Worm (Caenorhabditis elegans) whole organism, L1 larva: Measurements from ENCODE around the gene suex-2.

Experiments used
- C04F5.9 ChIP-seq: sonication (generic microtip); optimal IDR thresholded peaks from 2 replicates; lab custom pipeline; 2016; ENCODE audit warnings: missing genetic modification characterization, missing compliant biosample characterization
- C16A3.4 ChIP-seq: fragments of 150-350 bp; optimal IDR thresholded peaks from 2 replicates; lab custom pipeline; 2014; ENCODE audit warnings: missing biosample characterization, missing genetic modification characterization
- C34B4.2 ChIP-seq: sonication (generic microtip); optimal IDR thresholded peaks from 2 replicates; lab custom pipeline; 2017; ENCODE audit warnings: mild to moderate bottlenecking, missing genetic modification characterization, missing compliant biosample characterization
- aha-1 ChIP-seq: fragments of 150-350 bp; optimal IDR thresholded peaks from 2 replicates; lab custom pipeline; 2014; ENCODE audit warnings: missing biosample characterization, missing genetic modification characterization
- ama-1 ChIP-seq: fragments of 150-350 bp; optimal IDR thresholded peaks from 2 replicates; lab custom pipeline; 2014
- blmp-1 ChIP-seq: fragments of 150-350 bp; optimal IDR thresholded peaks from 2 replicates; lab custom pipeline; 2014; ENCODE audit warnings: missing biosample characterization, missing genetic modification characterization
- ceh-88 ChIP-seq: fragments of 200-800 bp; sonication (Bioruptor generic); IDR thresholded peaks from 2 replicates; pipeline ENCODE4 v1.3.6; 2022; ENCODE audit warnings: missing genetic modification characterization, missing compliant biosample characterization
- ceh-90 ChIP-seq: sonication (generic microtip); optimal IDR thresholded peaks from 2 replicates; lab custom pipeline; 2016; ENCODE audit warnings: missing genetic modification characterization, missing compliant biosample characterization
- ces-1 ChIP-seq: fragments of 150-350 bp; optimal IDR thresholded peaks from 2 replicates; lab custom pipeline; 2014; ENCODE audit warnings: missing biosample characterization, missing genetic modification reagents, missing genetic modification characterization
- dpl-1 ChIP-seq, 3 experiments: fragments of 150-350 bp in 2 of 3; sonication (generic microtip) in 1 of 3; optimal IDR thresholded peaks; 2 replicates each; lab custom pipeline; 2014 to 2017; ENCODE audit warnings: missing biosample characterization in 3 of 3, missing genetic modification characterization in 3 of 3, missing genetic modification reagents in 3 of 3
- dsc-1 ChIP-seq: sonication (generic microtip); optimal IDR thresholded peaks from 2 replicates; lab custom pipeline; 2016; ENCODE audit warnings: mild to moderate bottlenecking, missing genetic modification characterization, missing compliant biosample characterization
- efl-1 ChIP-seq, 4 experiments: fragments of 150-350 bp; optimal IDR thresholded peaks in 3 of 4; peaks in 1 of 4; 1 replicate in 1 of 4; 2 replicates in 3 of 4; lab custom pipeline; 2014; ENCODE audit warnings: missing biosample characterization in 2 of 4, missing genetic modification characterization in 2 of 4, missing genetic modification reagents in 2 of 4
- efl-3 ChIP-seq: fragments of 200-800 bp; sonication (Bioruptor generic); optimal IDR thresholded peaks from 2 replicates; lab custom pipeline; 2018; ENCODE audit warnings: mild to moderate bottlenecking, missing genetic modification characterization, missing compliant biosample characterization
- egl-13 ChIP-seq: sonication (generic microtip); optimal IDR thresholded peaks from 2 replicates; lab custom pipeline; 2016; ENCODE audit warnings: missing genotype, missing genetic modification reagents, missing genetic modification characterization, missing compliant biosample characterization
- egl-27 ChIP-seq, 2 experiments: fragments of 150-350 bp in 1 of 2; sonication (generic microtip); optimal IDR thresholded peaks; 3 replicates each; lab custom pipeline; 2017 to 2018; ENCODE audit warnings: missing biosample characterization in 2 of 2, missing genetic modification characterization in 2 of 2, missing genetic modification reagents in 2 of 2
- elt-3 ChIP-seq, 6 experiments: fragments of 150-350 bp in 1 of 6; sonication (generic microtip); optimal IDR thresholded peaks; 2 replicates each; lab custom pipeline; 2017 to 2018; ENCODE audit warnings: missing biosample characterization in 6 of 6, missing genetic modification characterization in 6 of 6, inconsistent platforms in 1 of 6
- fkh-10 ChIP-seq: sonication (generic microtip); optimal IDR thresholded peaks from 2 replicates; lab custom pipeline; 2017; ENCODE audit warnings: missing biosample characterization, missing genetic modification reagents, missing genetic modification characterization
- fkh-8 ChIP-seq: sonication (generic microtip); optimal IDR thresholded peaks from 2 replicates; lab custom pipeline; 2016; ENCODE audit warnings: mild to moderate bottlenecking, missing genetic modification characterization, missing compliant biosample characterization
- hlh-17 ChIP-seq: fragments of 200-800 bp; sonication (Bioruptor generic); optimal IDR thresholded peaks from 2 replicates; lab custom pipeline; 2018; ENCODE audit warnings: missing genetic modification characterization, mild to moderate bottlenecking, missing compliant biosample characterization, moderate library complexity, borderline replicate concordance
- isw-1 ChIP-seq: fragments of 200-800 bp; sonication (Bioruptor generic); IDR thresholded peaks from 2 replicates; pipeline ENCODE4 v1.3.6; 2022; ENCODE audit warnings: missing genetic modification characterization, missing compliant biosample characterization
- jun-1 ChIP-seq: fragments of 150-350 bp; optimal IDR thresholded peaks from 2 replicates; lab custom pipeline; 2014; ENCODE audit warnings: missing biosample characterization, missing genetic modification reagents, missing genetic modification characterization
- lin-13 ChIP-seq: fragments of 150-350 bp; optimal IDR thresholded peaks from 2 replicates; lab custom pipeline; 2014; ENCODE audit warnings: missing biosample characterization, missing genetic modification reagents, missing genetic modification characterization
- lin-14 ChIP-seq: fragments of 200-800 bp; sonication (Bioruptor generic); optimal IDR thresholded peaks from 2 replicates; lab custom pipeline; 2018; ENCODE audit warnings: mild to moderate bottlenecking, missing genetic modification characterization, moderate library complexity, missing compliant biosample characterization
- lin-15B ChIP-seq: fragments of 150-350 bp; sonication (generic microtip); optimal IDR thresholded peaks from 3 replicates; lab custom pipeline; 2014; ENCODE audit warnings: missing biosample characterization, missing genetic modification characterization
- lin-35 ChIP-seq, 2 experiments: fragments of 150-350 bp; optimal IDR thresholded peaks; 2 replicates each; lab custom pipeline; 2014; ENCODE audit warnings: missing biosample characterization in 2 of 2, missing genetic modification characterization in 2 of 2, missing genetic modification reagents in 2 of 2
- lsy-2 ChIP-seq, 2 experiments: fragments of 150-350 bp; optimal IDR thresholded peaks; 2 replicates each; lab custom pipeline; 2014; ENCODE audit warnings: missing biosample characterization in 2 of 2, missing genetic modification characterization in 2 of 2
- mab-9 ChIP-seq: fragments of 200-800 bp; sonication (Bioruptor generic); IDR thresholded peaks from 2 replicates; pipeline ENCODE4 v1.3.6; 2022; ENCODE audit warnings: missing genetic modification reagents, missing genetic modification characterization, missing compliant biosample characterization
- mdl-1 ChIP-seq, 2 experiments: fragments of 150-350 bp; optimal IDR thresholded peaks; 2 replicates each; lab custom pipeline; 2014 to 2017; ENCODE audit warnings: missing biosample characterization in 2 of 2, missing genetic modification characterization in 2 of 2, inconsistent platforms in 1 of 2
- mep-1 ChIP-seq: fragments of 150-350 bp; optimal IDR thresholded peaks from 2 replicates; lab custom pipeline; 2014; ENCODE audit warnings: missing biosample characterization, missing genetic modification characterization
- nhr-11 ChIP-seq: fragments of 150-350 bp; optimal IDR thresholded peaks from 2 replicates; lab custom pipeline; 2014; ENCODE audit warnings: missing biosample characterization, missing genetic modification characterization
- nhr-19 ChIP-seq: fragments of 200-800 bp; sonication (Bioruptor generic); conservative IDR thresholded peaks from 2 replicates; pipeline ENCODE4 v1.3.6; 2022; ENCODE audit warnings: missing genetic modification characterization, missing compliant biosample characterization
- nhr-47 ChIP-seq: sonication (generic microtip); optimal IDR thresholded peaks from 2 replicates; lab custom pipeline; 2016; ENCODE audit warnings: mild to moderate bottlenecking, missing genetic modification characterization, moderate library complexity, missing compliant biosample characterization
- nhr-71 ChIP-seq: sonication (generic microtip); optimal IDR thresholded peaks from 2 replicates; lab custom pipeline; 2016; ENCODE audit warnings: mild to moderate bottlenecking, missing genetic modification characterization, moderate library complexity, missing compliant biosample characterization
- nhr-77 ChIP-seq: fragments of 150-350 bp; optimal IDR thresholded peaks from 2 replicates; lab custom pipeline; 2014; ENCODE audit warnings: missing biosample characterization, missing genetic modification characterization
- nhr-85 ChIP-seq: sonication (generic microtip); peaks from one replicate; lab custom pipeline; 2016; ENCODE audit warnings: missing genetic modification characterization, inconsistent platforms, missing compliant biosample characterization
- pax-3 ChIP-seq: fragments of 200-800 bp; sonication (Bioruptor generic); optimal IDR thresholded peaks from 2 replicates; lab custom pipeline; 2018; ENCODE audit warnings: mild to moderate bottlenecking, missing genetic modification characterization, moderate library complexity, missing compliant biosample characterization
- rnt-1 ChIP-seq: sonication (generic microtip); optimal IDR thresholded peaks from 2 replicates; lab custom pipeline; 2016; ENCODE audit warnings: mild to moderate bottlenecking, missing genetic modification characterization, moderate library complexity, missing compliant biosample characterization
- skn-1 ChIP-seq: fragments of 150-350 bp; optimal IDR thresholded peaks from 2 replicates; lab custom pipeline; 2014; ENCODE audit warnings: missing biosample characterization, missing genetic modification characterization
- snpc-4 ChIP-seq: fragments of 150-350 bp; optimal IDR thresholded peaks from 2 replicates; lab custom pipeline; 2014; ENCODE audit warnings: missing biosample characterization, missing genetic modification characterization
- snu-23 ChIP-seq: sonication (generic microtip); optimal IDR thresholded peaks from 2 replicates; lab custom pipeline; 2016; ENCODE audit warnings: missing genetic modification characterization, missing compliant biosample characterization
- sup-37 ChIP-seq: fragments of 200-800 bp; sonication (Bioruptor generic); optimal IDR thresholded peaks from 2 replicates; lab custom pipeline; 2018; ENCODE audit warnings: mild to moderate bottlenecking, missing genetic modification characterization, missing compliant biosample characterization
- swsn-7 ChIP-seq: sonication (generic microtip); optimal IDR thresholded peaks from 2 replicates; lab custom pipeline; 2016; ENCODE audit warnings: missing genetic modification characterization, missing compliant biosample characterization
- tlp-1 ChIP-seq: fragments of 150-350 bp; optimal IDR thresholded peaks from 2 replicates; lab custom pipeline; 2014; ENCODE audit warnings: missing biosample characterization, missing genetic modification characterization
- unc-130 ChIP-seq: fragments of 150-350 bp; optimal IDR thresholded peaks from 2 replicates; lab custom pipeline; 2017; ENCODE audit warnings: missing biosample characterization, missing genetic modification characterization, inconsistent platforms
- unc-98 ChIP-seq: fragments of 200-800 bp; sonication (Bioruptor generic); IDR thresholded peaks from 2 replicates; pipeline ENCODE4 v1.3.6; 2022; ENCODE audit warnings: missing genetic modification characterization, missing compliant biosample characterization
- xbp-1 ChIP-seq: sonication (generic microtip); optimal IDR thresholded peaks from 2 replicates; lab custom pipeline; 2016; ENCODE audit warnings: missing genetic modification characterization, missing compliant biosample characterization
- zip-4 ChIP-seq: fragments of 200-800 bp; sonication (Bioruptor generic); optimal IDR thresholded peaks from 2 replicates; lab custom pipeline; 2018; ENCODE audit warnings: mild to moderate bottlenecking, missing genetic modification characterization, moderate library complexity, missing compliant biosample characterization

suex-2 gene

DNA sequence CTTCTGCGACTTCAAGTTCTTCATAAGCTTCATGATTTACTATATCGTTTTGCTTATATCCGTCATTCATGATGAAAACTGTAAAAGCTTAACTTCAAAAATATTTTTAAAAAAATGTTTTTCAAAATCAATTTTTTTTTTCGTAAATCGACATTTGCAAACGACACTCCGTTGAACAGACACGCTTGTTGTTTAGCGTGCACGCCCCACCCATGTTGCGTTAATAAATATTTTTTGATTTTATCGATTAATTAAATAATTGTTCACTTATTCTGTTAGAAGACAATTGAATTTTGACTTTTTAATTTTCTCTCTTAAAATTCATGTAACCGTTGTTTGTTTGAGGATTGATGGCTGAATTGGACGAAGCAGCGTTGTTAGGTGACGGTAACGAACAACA lies 42.1 kb upstream of the suex-2 start, which contains the start of the genes D1046.2 and cfim-2:
Gene D1046.2, minus strand, starts transcription at position 78 of the 400 bp plus-strand sequence.
Gene cfim-2, plus strand, starts transcription at position 335 of the 400 bp plus-strand sequence.
- TF ChIP-seq dpl-1 (GFP tag; optimal IDR thresholded peaks at IDR 0.05; lab: Kevin White, UChicago) (peak; percentile 5 to 33 (median 27)), blmp-1 (tag; lab: Kevin White, UChicago) (peak; percentile 46), swsn-7 (tag; lab: Kevin White, UChicago) (peak; percentile 30), unc-130 (tag; lab: Kevin White, UChicago) (peak; percentile 47), tlp-1 (tag; lab: Kevin White, UChicago) (no peak), lin-14 (GFP tag; lab: Kevin White, UChicago) (peak; percentile 4), xbp-1 (tag; lab: Kevin White, UChicago) (peak; percentile 1), mep-1 (peak; percentile 41), efl-1 (optimal IDR thresholded peaks at IDR 0.05; lab: Kevin White, UChicago) (peak; percentile 4 to 33), efl-1 (GFP tag; optimal IDR thresholded peaks at IDR 0.05 in 1 of 2; lab: Kevin White, UChicago) (peak; percentile 14 to 86), nhr-47 (tag; lab: Kevin White, UChicago) (peak; percentile 30), nhr-71 (tag; lab: Kevin White, UChicago) (peak; percentile 39), skn-1 (tag; lab: Kevin White, UChicago) (peak; percentile 3), isw-1 (GFP tag; lab: Robert Waterston, UW) (no peak), snu-23 (GFP tag; lab: Kevin White, UChicago) (peak; percentile 37), lsy-2 (tag; optimal IDR thresholded peaks at IDR 0.05; lab: Kevin White, UChicago) (peak in 1 of 2 experiments; percentile 64), lin-35 (GFP tag; optimal IDR thresholded peaks at IDR 0.05; lab: Kevin White, UChicago) (peak in 1 of 2 experiments; percentile 48), C34B4.2 (tag; lab: Kevin White, UChicago) (no peak), C16A3.4 (tag; lab: Kevin White, UChicago) (peak; percentile 28), nhr-11 (no peak), fkh-10 (no peak), jun-1 (tag; lab: Kevin White, UChicago) (no peak), sup-37 (GFP tag; lab: Kevin White, UChicago) (no peak), lin-15B (peak; percentile 12)

DNA sequence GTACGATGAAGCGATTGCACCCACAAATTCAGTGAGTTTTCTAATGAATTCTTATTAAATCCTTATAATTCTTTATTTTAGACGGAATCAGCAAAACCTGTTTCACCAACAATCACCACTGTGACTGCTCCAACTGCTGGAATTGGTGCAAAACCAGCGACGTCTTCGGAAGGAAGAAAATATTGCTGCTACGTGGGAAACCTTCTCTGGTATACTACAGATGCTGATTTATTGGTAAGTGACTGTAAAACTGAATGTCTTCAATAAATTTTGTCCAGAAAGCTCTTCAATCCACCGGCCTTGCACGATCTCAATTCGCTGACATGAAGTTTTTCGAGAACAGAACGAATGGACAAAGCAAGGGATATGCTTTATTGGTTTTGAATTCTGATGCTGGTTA lies 41.6 kb upstream of the suex-2 start:
- TF ChIP-seq xbp-1 (tag; lab: Kevin White, UChicago) (no peak), isw-1 (GFP tag; lab: Robert Waterston, UW) (no peak), rnt-1 (tag; lab: Kevin White, UChicago) (no peak), nhr-77 (tag; lab: Kevin White, UChicago) (no peak), ceh-88 (no peak), hlh-17 (GFP tag; lab: Kevin White, UChicago) (no peak), mab-9 (GFP tag; lab: Robert Waterston, UW) (no peak), blmp-1 (tag; lab: Kevin White, UChicago) (no peak), pax-3 (tag; lab: Kevin White, UChicago) (no peak), C16A3.4 (tag; lab: Kevin White, UChicago) (no peak), dsc-1 (tag; lab: Kevin White, UChicago) (no peak), lin-13 (GFP tag; lab: Kevin White, UChicago) (no peak), zip-4 (GFP tag; lab: Kevin White, UChicago) (no peak), aha-1 (tag; lab: Kevin White, UChicago) (no peak), elt-3 (tag; optimal IDR thresholded peaks at IDR 0.05; lab: Kevin White, UChicago) (no peak), C04F5.9 (tag; lab: Kevin White, UChicago) (no peak), egl-13 (tag; lab: Kevin White, UChicago) (no peak), efl-1 (optimal IDR thresholded peaks at IDR 0.05; lab: Kevin White, UChicago) (no peak), efl-1 (GFP tag; optimal IDR thresholded peaks at IDR 0.05 in 1 of 2; lab: Kevin White, UChicago) (no peak)

DNA sequence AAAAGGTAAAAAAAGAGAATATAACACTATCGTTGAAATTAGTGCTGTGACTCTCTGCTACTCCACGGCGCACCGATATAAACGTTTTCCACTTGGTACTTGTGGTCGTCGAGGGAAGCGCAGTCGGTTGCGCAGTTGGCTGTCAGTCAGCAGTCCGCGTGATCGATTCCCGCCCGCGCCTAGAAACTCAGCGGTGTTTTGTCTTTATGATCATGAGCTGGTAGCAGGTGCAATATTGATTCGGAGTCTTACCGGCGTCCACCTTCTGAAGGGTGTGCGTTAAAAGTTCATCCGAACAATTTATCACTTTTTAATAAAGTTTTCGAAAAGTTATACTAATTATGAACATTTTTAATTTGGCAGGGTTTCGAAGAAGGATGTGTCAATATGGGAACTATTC lies 41.0 kb upstream of the suex-2 start:
- TF ChIP-seq snpc-4 (peak; percentile 41), elt-3 (tag; optimal IDR thresholded peaks at IDR 0.05; lab: Kevin White, UChicago) (peak in 1 of 6 experiments; percentile 75), efl-1 (optimal IDR thresholded peaks at IDR 0.05; lab: Kevin White, UChicago) (peak; percentile 56 to 62), efl-1 (GFP tag; optimal IDR thresholded peaks at IDR 0.05 in 1 of 2; lab: Kevin White, UChicago) (peak; percentile 46 to 96), fkh-8 (tag; lab: Kevin White, UChicago) (peak; percentile 65), ama-1 (peak; percentile 44), mdl-1 (tag; optimal IDR thresholded peaks at IDR 0.05; lab: Kevin White, UChicago) (peak in 1 of 2 experiments; percentile 84), egl-27 (tag; optimal IDR thresholded peaks at IDR 0.05; lab: Kevin White, UChicago) (peak in 1 of 2 experiments; percentile 14), sup-37 (GFP tag; lab: Kevin White, UChicago) (peak; percentile 49), dsc-1 (tag; lab: Kevin White, UChicago) (peak; percentile 80), lsy-2 (tag; optimal IDR thresholded peaks at IDR 0.05; lab: Kevin White, UChicago) (peak; percentile 58 to 72), efl-3 (GFP tag; lab: Kevin White, UChicago) (peak; percentile 24), nhr-19 (GFP tag; lab: Robert Waterston, UW) (peak; percentile 74), nhr-85 (tag; lab: Kevin White, UChicago) (peak; percentile 81), ces-1 (GFP tag; lab: Kevin White, UChicago) (no peak), mep-1 (peak; percentile 66), unc-98 (peak; percentile 48; the same call in 1 of the 2 replicates), ceh-90 (tag; lab: Kevin White, UChicago) (no peak)
